Fruit fly (Drosophila melanogaster) whole organism, adult: ENCODE data around the gene Drsl5.

Experiments
- CG11617 ChIP-seq: fragments of 200-800 bp; sonication (Bioruptor generic); optimal IDR thresholded peaks from 2 replicates; lab custom pipeline; 2017; ENCODE audit warnings: mild to moderate bottlenecking, missing biosample characterization, missing genetic modification reagents, missing genetic modification characterization
- CG1620 ChIP-seq: fragments of 200-800 bp; sonication (Bioruptor generic); optimal IDR thresholded peaks from 2 replicates; lab custom pipeline; 2016; ENCODE audit warnings: missing biosample characterization, missing genetic modification characterization
- CG7045 ChIP-seq: fragments of 200-800 bp; sonication (Bioruptor generic); optimal IDR thresholded peaks from 2 replicates; lab custom pipeline; 2017; ENCODE audit warnings: missing biosample characterization, mild to moderate bottlenecking, missing genetic modification characterization
- Hr96 ChIP-seq: fragments of 200-800 bp; sonication (Bioruptor generic); optimal IDR thresholded peaks from 2 replicates; lab custom pipeline; 2016; ENCODE audit warnings: missing biosample characterization, missing genetic modification characterization
- Mnt ChIP-seq: fragments of 200-800 bp; sonication (Bioruptor generic); optimal IDR thresholded peaks from 2 replicates; lab custom pipeline; 2016; ENCODE audit warnings: missing biosample characterization, mild to moderate bottlenecking, missing genetic modification characterization
- cnc ChIP-seq, 2 experiments: fragments of >200 bp; optimal IDR thresholded peaks; 2 replicates each; lab custom pipeline; 2017
- kay ChIP-seq: fragments of 200-800 bp; sonication (Bioruptor generic); peaks from one replicate; lab custom pipeline; 2016; ENCODE audit warnings: missing biosample characterization, missing genetic modification characterization, borderline replicate concordance
- ovo ChIP-seq: fragments of 200-800 bp; sonication (Bioruptor generic); optimal IDR thresholded peaks from 2 replicates; lab custom pipeline; 2016; ENCODE audit warnings: missing biosample characterization, missing genetic modification characterization
- pad ChIP-seq: fragments of 200-800 bp; sonication (Bioruptor generic); optimal IDR thresholded peaks from 3 replicates; lab custom pipeline; 2017; ENCODE audit warnings: missing biosample characterization, missing genetic modification characterization, mild to moderate bottlenecking, moderate library complexity, missing genetic modification reagents
- tj ChIP-seq: fragments of 200-800 bp; sonication (Bioruptor generic); optimal IDR thresholded peaks from 3 replicates; lab custom pipeline; 2017; ENCODE audit warnings: missing biosample characterization, mild to moderate bottlenecking, missing genetic modification characterization, moderate library complexity

DNA sequence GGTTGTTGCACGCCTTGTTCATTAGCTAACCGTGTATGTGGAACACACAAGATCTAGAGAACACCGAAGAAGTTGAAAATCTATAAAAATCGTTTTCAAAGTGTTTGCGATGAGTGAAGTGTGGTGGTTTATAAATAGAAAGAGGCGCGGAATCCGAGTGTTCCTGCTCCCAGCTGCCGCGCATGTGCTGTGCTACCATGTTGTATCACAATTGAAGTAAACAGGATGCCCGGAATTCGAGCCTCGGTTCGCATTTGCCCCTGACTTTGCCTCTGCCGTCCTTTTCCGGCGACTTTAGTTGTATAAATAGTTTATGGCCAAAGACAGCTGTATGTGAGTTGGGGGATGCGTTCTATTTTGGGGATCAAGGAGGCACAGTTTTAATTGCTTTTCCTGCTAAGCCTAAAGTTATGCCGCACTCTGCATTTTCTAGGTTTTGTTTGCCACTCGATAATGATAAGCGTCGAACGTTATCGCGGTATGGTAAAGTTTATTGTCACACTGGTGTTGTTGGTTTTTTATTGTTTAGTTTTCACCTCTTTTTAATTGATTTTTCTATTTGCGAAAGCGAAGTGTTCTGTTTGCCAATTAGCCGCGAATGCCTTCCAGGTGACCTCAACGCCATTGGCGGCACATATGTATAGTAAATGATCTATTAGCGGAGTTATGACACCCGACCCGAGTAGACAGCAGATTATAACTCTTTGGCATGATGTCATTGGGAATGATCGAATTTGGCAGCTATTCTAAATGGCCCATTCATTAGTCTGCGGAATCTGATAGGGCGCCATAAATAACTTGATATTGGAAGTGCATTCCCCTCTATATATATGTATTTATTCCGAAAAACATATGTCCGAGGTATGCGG, 32.6 kb downstream of the Drsl5 start:
- TF ChIP-seq tj, result no peak
- TF ChIP-seq CG11617, result peak; percentile 13
- TF ChIP-seq Mnt (GFP tag; lab: Kevin White, UChicago), result no peak
- TF ChIP-seq Hr96, result no peak
- no peak for TF ChIP-seq CG1620 (GFP tag; lab: Kevin White, UChicago)
- TF ChIP-seq CG7045 (GFP tag; lab: Kevin White, UChicago), result peak; percentile 1
- no peak for TF ChIP-seq ovo (GFP tag; lab: Kevin White, UChicago)
- no peak for TF ChIP-seq kay (GFP tag; lab: Kevin White, UChicago)
- TF ChIP-seq cnc (optimal IDR thresholded peaks at IDR 0.05; lab: Kevin White, UChicago), result no peak
- no peak for TF ChIP-seq pad (GFP tag; lab: Kevin White, UChicago)
